Fruit fly (Drosophila melanogaster) whole organism, embryonic: ENCODE results near the gene CG4820.

Experiments used
- BEAF-32 ChIP-seq: fragments of 200-800 bp; sonication (Bioruptor generic); optimal IDR thresholded peaks from 3 replicates; lab custom pipeline; 2017; ENCODE audit warnings: missing biosample characterization, missing genetic modification characterization, mild to moderate bottlenecking, moderate library complexity, missing genetic modification reagents
- Bdp1 ChIP-seq: fragments of 200-800 bp; sonication (Bioruptor generic); optimal IDR thresholded peaks from 3 replicates; lab custom pipeline; 2016; ENCODE audit warnings: missing biosample characterization, missing genetic modification characterization
- CG10366 ChIP-seq: fragments of 200-800 bp; sonication (Bioruptor generic); IDR thresholded peaks from 2 replicates; pipeline ENCODE4 v1.3.6; 2022; ENCODE audit warnings: missing biosample characterization, missing genetic modification characterization
- CG10979 ChIP-seq: fragments of 200-800 bp; sonication (Bioruptor generic); optimal IDR thresholded peaks from 2 replicates; lab custom pipeline; 2018; ENCODE audit warnings: missing biosample characterization, mild to moderate bottlenecking, missing genetic modification characterization, moderate library complexity
- CG11398 ChIP-seq: fragments of 200-800 bp; sonication (Bioruptor generic); optimal IDR thresholded peaks from 2 replicates; lab custom pipeline; 2016; ENCODE audit warnings: missing biosample characterization, missing genetic modification characterization
- CG11456 ChIP-seq: fragments of 200-800 bp; sonication (Bioruptor generic); IDR thresholded peaks from 3 replicates; pipeline ENCODE4 v1.3.6; 2022; ENCODE audit warnings: missing biosample characterization, missing genetic modification characterization
- CG12299 ChIP-seq: fragments of 200-800 bp; sonication (Bioruptor generic); optimal IDR thresholded peaks from 2 replicates; lab custom pipeline; 2018; ENCODE audit warnings: missing biosample characterization, mild to moderate bottlenecking, missing genetic modification characterization
- CG12942 ChIP-seq: fragments of 200-800 bp; sonication (Bioruptor generic); optimal IDR thresholded peaks from 3 replicates; lab custom pipeline; 2016; ENCODE audit warnings: missing biosample characterization, missing genetic modification characterization
- CG14667 ChIP-seq: fragments of 200-800 bp; sonication (Bioruptor generic); IDR thresholded peaks from 2 replicates; pipeline ENCODE4 v1.3.6; 2022; ENCODE audit warnings: missing biosample characterization, missing genetic modification characterization
- CG14710 ChIP-seq: fragments of 200-800 bp; sonication (Bioruptor generic); optimal IDR thresholded peaks from 3 replicates; lab custom pipeline; 2019; ENCODE audit warnings: missing biosample characterization, mild to moderate bottlenecking, missing genetic modification characterization, moderate library complexity
- CG14860 ChIP-seq: fragments of 200-800 bp; sonication (Bioruptor generic); IDR thresholded peaks from 3 replicates; pipeline ENCODE4 v1.3.6; 2022; ENCODE audit warnings: missing biosample characterization, missing genetic modification characterization; ENCODE audit not compliant: partially characterized antibody
- CG15514 ChIP-seq: fragments of 200-800 bp; sonication (Bioruptor generic); optimal IDR thresholded peaks from 3 replicates; lab custom pipeline; 2017; ENCODE audit warnings: missing biosample characterization, missing genetic modification characterization, mild to moderate bottlenecking, moderate library complexity, missing genetic modification reagents
- CG1603 ChIP-seq: fragments of 200-800 bp; sonication (Bioruptor generic); optimal IDR thresholded peaks from 2 replicates; lab custom pipeline; 2019; ENCODE audit warnings: missing biosample characterization, mild to moderate bottlenecking, missing genetic modification characterization, moderate library complexity
- CG1647 ChIP-seq: fragments of 200-800 bp; sonication (Bioruptor generic); optimal IDR thresholded peaks from 3 replicates; lab custom pipeline; 2016; ENCODE audit warnings: missing biosample characterization, missing genetic modification characterization
- CG16813 ChIP-seq: fragments of 200-800 bp; sonication (Bioruptor generic); IDR thresholded peaks from 3 replicates; pipeline ENCODE4 v1.3.6; 2022; ENCODE audit warnings: missing biosample characterization, missing genetic modification characterization; ENCODE audit not compliant: partially characterized antibody
- CG17802 ChIP-seq: fragments of 200-800 bp; sonication (Bioruptor generic); optimal IDR thresholded peaks from 2 replicates; lab custom pipeline; 2018; ENCODE audit warnings: missing biosample characterization, mild to moderate bottlenecking, missing genetic modification characterization, moderate library complexity
- CG1792 ChIP-seq: fragments of 200-800 bp; sonication (Bioruptor generic); optimal IDR thresholded peaks from 2 replicates; lab custom pipeline; 2016; ENCODE audit warnings: missing biosample characterization, missing genetic modification characterization
- CG4617 ChIP-seq: fragments of 200-800 bp; sonication (Bioruptor generic); optimal IDR thresholded peaks from 3 replicates; lab custom pipeline; 2016; ENCODE audit warnings: missing biosample characterization, missing genetic modification characterization, borderline replicate concordance
- CG4707 ChIP-seq: fragments of 200-800 bp; sonication (Bioruptor generic); optimal IDR thresholded peaks from 2 replicates; lab custom pipeline; 2018; ENCODE audit warnings: missing biosample characterization, mild to moderate bottlenecking, missing genetic modification characterization, moderate library complexity
- CG5245 ChIP-seq: fragments of 200-800 bp; sonication (Bioruptor generic); optimal IDR thresholded peaks from 3 replicates; lab custom pipeline; 2016; ENCODE audit warnings: missing biosample characterization, missing genetic modification characterization
- CG5953 ChIP-seq: fragments of 200-800 bp; sonication (Bioruptor generic); IDR thresholded peaks from 2 replicates; pipeline ENCODE4 v1.3.6; 2022; ENCODE audit warnings: missing biosample characterization, missing genetic modification characterization
- CG7372 ChIP-seq: fragments of 200-800 bp; sonication (Bioruptor generic); IDR thresholded peaks from 2 replicates; pipeline ENCODE4 v1.3.6; 2022; ENCODE audit warnings: missing biosample characterization, missing genetic modification characterization
- CG7786 ChIP-seq: fragments of 200-800 bp; sonication (Bioruptor generic); optimal IDR thresholded peaks from 2 replicates; lab custom pipeline; 2016; ENCODE audit warnings: missing biosample characterization, missing genetic modification characterization
- CG8924 ChIP-seq: fragments of 200-800 bp; optimal IDR thresholded peaks from 3 replicates; lab custom pipeline; 2019; ENCODE audit warnings: missing biosample characterization, mild to moderate bottlenecking, missing genetic modification characterization, moderate library complexity
- CG9797 ChIP-seq: fragments of 200-800 bp; sonication (Bioruptor generic); optimal IDR thresholded peaks from 3 replicates; lab custom pipeline; 2018; ENCODE audit warnings: missing biosample characterization, mild to moderate bottlenecking, missing genetic modification characterization
- CoRest ChIP-seq: fragments of 200-800 bp; sonication (Bioruptor generic); optimal IDR thresholded peaks from 3 replicates; lab custom pipeline; 2018; ENCODE audit warnings: missing biosample characterization, mild to moderate bottlenecking, missing genetic modification characterization, moderate library complexity
- CrebB ChIP-seq: fragments of 200-800 bp; sonication (Bioruptor generic); optimal IDR thresholded peaks from 3 replicates; lab custom pipeline; 2018; ENCODE audit warnings: missing biosample characterization, mild to moderate bottlenecking, missing genetic modification characterization
- E2f1 ChIP-seq: fragments of 200-800 bp; sonication (Bioruptor generic); IDR thresholded peaks from 2 replicates; pipeline ENCODE4 v1.3.6; 2022; ENCODE audit warnings: missing biosample characterization, missing genetic modification characterization
- H15 ChIP-seq: fragments of 200-800 bp; sonication (Bioruptor generic); IDR thresholded peaks from 3 replicates; pipeline ENCODE4 v1.3.6; 2022; ENCODE audit warnings: missing biosample characterization, missing genetic modification characterization
- HmgZ ChIP-seq: fragments of 200-800 bp; sonication (Bioruptor generic); optimal IDR thresholded peaks from 2 replicates; lab custom pipeline; 2018; ENCODE audit warnings: missing biosample characterization, mild to moderate bottlenecking, missing genetic modification characterization
- Lpt ChIP-seq: fragments of >200 bp; optimal IDR thresholded peaks from 2 replicates; lab custom pipeline; 2018; ENCODE audit warnings: missing biosample characterization, missing genetic modification characterization
- MBD-R2 ChIP-seq: fragments of 200-800 bp; sonication (Bioruptor generic); IDR thresholded peaks from 2 replicates; pipeline ENCODE4 v1.3.6; 2022; ENCODE audit warnings: missing biosample characterization, missing genetic modification characterization
- MESR4 ChIP-seq: fragments of 200-800 bp; sonication (Bioruptor generic); optimal IDR thresholded peaks from 2 replicates; lab custom pipeline; 2018; ENCODE audit warnings: missing biosample characterization, mild to moderate bottlenecking, missing genetic modification characterization, moderate library complexity
- NfI ChIP-seq: fragments of 200-800 bp; sonication (Bioruptor generic); optimal IDR thresholded peaks from 3 replicates; lab custom pipeline; 2018; ENCODE audit warnings: missing biosample characterization, mild to moderate bottlenecking, missing genetic modification characterization, moderate library complexity
- Scr ChIP-seq: fragments of 200-800 bp; sonication (Bioruptor generic); IDR thresholded peaks from 2 replicates; pipeline ENCODE4 v1.3.6; 2022; ENCODE audit warnings: missing biosample characterization, missing genetic modification characterization; ENCODE audit not compliant: partially characterized antibody
- Side ChIP-seq: fragments of 200-800 bp; sonication (Bioruptor generic); optimal IDR thresholded peaks from 2 replicates; lab custom pipeline; 2016; ENCODE audit warnings: missing biosample characterization, missing genetic modification characterization
- Sox100B ChIP-seq: fragments of 200-800 bp; sonication (Bioruptor generic); optimal IDR thresholded peaks from 3 replicates; lab custom pipeline; 2018; ENCODE audit warnings: missing biosample characterization, mild to moderate bottlenecking, missing genetic modification characterization
- Tbp ChIP-seq: fragments of >200 bp; optimal IDR thresholded peaks from 2 replicates; lab custom pipeline; 2018; ENCODE audit warnings: missing biosample characterization, missing genetic modification characterization
- Vsx1 ChIP-seq: fragments of 200-800 bp; sonication (Bioruptor generic); optimal IDR thresholded peaks from 2 replicates; lab custom pipeline; 2017; ENCODE audit warnings: missing biosample characterization, mild to moderate bottlenecking, missing genetic modification characterization, missing genetic modification reagents
- YL-1 ChIP-seq: fragments of 200-800 bp; sonication (Bioruptor generic); optimal IDR thresholded peaks from 3 replicates; lab custom pipeline; 2017; ENCODE audit warnings: missing biosample characterization, mild to moderate bottlenecking, missing genetic modification characterization
- ara ChIP-seq: fragments of 200-800 bp; sonication (Bioruptor generic); IDR thresholded peaks from 2 replicates; pipeline ENCODE4 v1.3.6; 2022; ENCODE audit warnings: missing biosample characterization, missing genetic modification characterization
- dm ChIP-seq: fragments of 200-800 bp; sonication (Bioruptor generic); optimal IDR thresholded peaks from 3 replicates; lab custom pipeline; 2016; ENCODE audit warnings: missing biosample characterization, missing genetic modification characterization
- emc ChIP-seq: fragments of 200-800 bp; sonication (Bioruptor generic); optimal IDR thresholded peaks from 2 replicates; lab custom pipeline; 2016; ENCODE audit warnings: missing biosample characterization, missing genetic modification characterization
- ems ChIP-seq: fragments of 200-800 bp; sonication (Bioruptor generic); optimal IDR thresholded peaks from 3 replicates; lab custom pipeline; 2016; ENCODE audit warnings: missing biosample characterization, missing genetic modification characterization
- fd96Cb ChIP-seq: fragments of 200-800 bp; sonication (Bioruptor generic); optimal IDR thresholded peaks from 2 replicates; lab custom pipeline; 2018; ENCODE audit warnings: missing biosample characterization, mild to moderate bottlenecking, missing genetic modification characterization, moderate library complexity
- hkb ChIP-seq, 2 experiments: fragments of 200-800 bp in 1 of 2; fragments of >200 bp in 1 of 2; sonication (Bioruptor generic) in 1 of 2; IDR thresholded peaks in 1 of 2; optimal IDR thresholded peaks in 1 of 2; 2 replicates each; pipeline versions ENCODE4 v1.3.6 to Lab custom; 2017 to 2022; ENCODE audit warnings: missing biosample characterization in 1 of 2, missing genetic modification characterization in 1 of 2
- insv ChIP-seq, 2 experiments: fragments of 200-800 bp; sonication (Bioruptor generic); optimal IDR thresholded peaks; 3 replicates each; lab custom pipeline; 2016 to 2018; ENCODE audit warnings: missing biosample characterization in 2 of 2, missing genetic modification characterization in 2 of 2
- luna ChIP-seq: fragments of 200-800 bp; sonication (Bioruptor generic); optimal IDR thresholded peaks from 2 replicates; lab custom pipeline; 2016; ENCODE audit warnings: missing biosample characterization, missing genetic modification characterization
- pros ChIP-seq: fragments of 200-800 bp; sonication (Bioruptor generic); optimal IDR thresholded peaks from 3 replicates; lab custom pipeline; 2019; ENCODE audit warnings: missing biosample characterization, mild to moderate bottlenecking, missing genetic modification characterization, moderate library complexity
- slou ChIP-seq: fragments of 200-800 bp; sonication (Bioruptor generic); optimal IDR thresholded peaks from 3 replicates; lab custom pipeline; 2016; ENCODE audit warnings: missing biosample characterization, missing genetic modification characterization
- trem ChIP-seq: fragments of 200-800 bp; optimal IDR thresholded peaks from 3 replicates; lab custom pipeline; 2019; ENCODE audit warnings: missing biosample characterization, mild to moderate bottlenecking, missing genetic modification characterization, moderate library complexity
- usp ChIP-seq: fragments of >200 bp; optimal IDR thresholded peaks from 2 replicates; lab custom pipeline; 2017; ENCODE audit warnings: missing biosample characterization, missing genetic modification characterization
- vvl ChIP-seq: fragments of 200-800 bp; sonication (Bioruptor generic); IDR thresholded peaks from 2 replicates; pipeline ENCODE4 v1.3.6; 2022; ENCODE audit warnings: missing biosample characterization, missing genetic modification characterization

CG4820 gene

DNA sequence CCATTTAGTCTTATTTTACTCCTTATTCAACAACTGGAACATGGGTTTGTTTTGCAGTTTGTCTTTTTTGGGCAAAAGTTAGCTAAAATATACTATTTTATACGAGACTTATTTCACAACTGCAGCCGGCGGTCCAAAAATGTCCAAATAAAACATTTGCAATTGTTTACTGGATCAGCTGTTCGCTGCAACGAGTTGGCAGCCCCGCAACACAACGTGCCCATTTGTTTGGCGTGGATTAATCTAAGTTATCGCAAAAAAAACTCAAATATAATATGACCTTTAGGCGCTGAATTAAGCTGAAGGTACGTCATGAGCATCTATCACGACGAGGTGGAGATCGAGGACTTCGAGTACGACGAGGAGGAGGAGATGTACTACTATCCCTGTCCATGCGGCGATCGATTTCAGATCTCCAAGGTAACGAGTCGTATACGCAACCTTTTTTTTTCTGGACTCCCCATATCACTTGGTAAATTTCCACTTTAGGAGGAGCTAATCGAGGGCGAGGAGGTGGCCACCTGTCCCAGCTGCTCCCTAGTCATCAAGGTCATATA is 15.4 kb downstream of the CG4820 start, which contains the start of the genes CG17187 and Dph3 (continued):
- TF ChIP-seq CG5245 (GFP tag; lab: Kevin White, UChicago): no peak
- TF ChIP-seq CG16813: no peak
- peak; percentile 13 for TF ChIP-seq BEAF-32 (GFP tag; lab: Kevin White, UChicago)
- no peak for TF ChIP-seq CG11456
- TF ChIP-seq CG12942: no peak
- TF ChIP-seq Scr (GFP tag; lab: Robert Waterston, UW): no peak
- no peak for TF ChIP-seq slou (GFP tag; lab: Kevin White, UChicago)
- peak; percentile 58 for TF ChIP-seq CG7372
- no peak for TF ChIP-seq CrebB
- TF ChIP-seq CG14710 (tag; lab: Kevin White, UChicago): peak; percentile 5
- TF ChIP-seq insv (GFP tag; optimal IDR thresholded peaks at IDR 0.05; lab: Kevin White, UChicago): no peak
- TF ChIP-seq Sox100B (GFP tag; lab: Kevin White, UChicago): no peak
- no peak for TF ChIP-seq Tbp (GFP tag; lab: Kevin White, UChicago)
- peak; percentile 35 for TF ChIP-seq CG10979 (tag; lab: Kevin White, UChicago)
- no peak for TF ChIP-seq CG14667 (GFP tag; lab: Robert Waterston, UW)
- TF ChIP-seq CG14860 (GFP tag; lab: Robert Waterston, UW): no peak
- peak; percentile 36 for TF ChIP-seq YL-1
- TF ChIP-seq emc: no peak
- TF ChIP-seq Vsx1 (GFP tag; lab: Kevin White, UChicago): no peak
- TF ChIP-seq CG7786: no peak
- no peak for TF ChIP-seq CG17802
- peak; percentile 14 for TF ChIP-seq CG4617 (GFP tag; lab: Kevin White, UChicago)
- peak; percentile 3 for TF ChIP-seq HmgZ (tag; lab: Kevin White, UChicago)
- TF ChIP-seq dm (GFP tag; lab: Kevin White, UChicago): peak; percentile 74
- TF ChIP-seq CG5953 (GFP tag; lab: Robert Waterston, UW): no peak
- TF ChIP-seq CG1647 (GFP tag; lab: Kevin White, UChicago): no peak
- peak; percentile 85 for TF ChIP-seq MBD-R2
- peak; percentile 19 for TF ChIP-seq CG8924 (tag; lab: Kevin White, UChicago)
- TF ChIP-seq vvl: peak; percentile 26; the same call in 1 of the 2 replicates
- TF ChIP-seq CG1792: no peak
- no peak for TF ChIP-seq CG11398
- no peak for TF ChIP-seq fd96Cb
- no peak for TF ChIP-seq CG4707
- no peak for TF ChIP-seq Lpt (GFP tag; lab: Kevin White, UChicago)
- peak; percentile 62 for TF ChIP-seq MESR4 (GFP tag; lab: Kevin White, UChicago)
- no peak for TF ChIP-seq ara (GFP tag; lab: Robert Waterston, UW)
- TF ChIP-seq pros (GFP tag; lab: Kevin White, UChicago): no peak
- no peak for TF ChIP-seq E2f1 (GFP tag; lab: Robert Waterston, UW)
- no peak for TF ChIP-seq luna
- TF ChIP-seq, all 482 proteins: peak for 21

DNA sequence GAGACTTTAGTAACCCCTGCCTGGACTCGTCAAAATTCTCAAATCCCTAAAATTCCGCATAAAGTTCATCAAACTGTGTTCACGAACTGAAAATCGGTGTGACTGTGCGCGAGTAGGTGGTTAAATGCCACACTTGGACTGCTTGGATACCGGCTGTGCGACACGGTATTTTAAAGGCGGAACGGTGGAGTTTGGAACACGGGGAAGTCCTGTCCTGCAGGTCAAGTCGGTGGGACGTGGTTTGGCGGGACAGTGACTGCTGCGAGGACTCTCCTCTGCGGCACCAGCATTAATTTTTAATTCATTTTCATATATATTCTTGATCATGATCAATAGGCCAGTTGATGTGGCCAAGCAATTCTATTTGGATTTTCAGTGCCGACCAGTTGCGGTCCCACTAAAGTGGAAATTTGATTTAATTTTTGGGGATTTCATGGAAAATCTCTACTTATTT is 18.6 kb downstream of the CG4820 start, which contains the start of the genes Arfip and CG17721:
Gene Arfip (minus strand): TSS at position 96 of the 454 bp plus-strand sequence.
Gene CG17721 (plus strand): TSS at position 223 of the 454 bp plus-strand sequence.
- TF ChIP-seq trem (tag; lab: Kevin White, UChicago): peak; percentile 74
- peak; percentile 26 for TF ChIP-seq CG12299 (tag; lab: Kevin White, UChicago)
- TF ChIP-seq CG15514 (GFP tag; lab: Kevin White, UChicago): peak; percentile 57
- peak; percentile 52 for TF ChIP-seq CoRest (tag; lab: Kevin White, UChicago)
- TF ChIP-seq H15: no peak
- TF ChIP-seq ems (GFP tag; lab: Kevin White, UChicago): no peak
- TF ChIP-seq CG1603 (tag; lab: Kevin White, UChicago): peak; percentile 67
- no peak for TF ChIP-seq NfI (GFP tag; lab: Kevin White, UChicago)
- TF ChIP-seq hkb (optimal IDR thresholded peaks at IDR 0.05; lab: Kevin White, UChicago): peak; percentile 70
- TF ChIP-seq hkb (GFP tag; IDR thresholded peaks at IDR 0.05; lab: Robert Waterston, UW): no peak
- TF ChIP-seq Side (GFP tag; lab: Kevin White, UChicago): no peak
- TF ChIP-seq Bdp1 (GFP tag; lab: Kevin White, UChicago): no peak
- TF ChIP-seq CG9797 (GFP tag; lab: Kevin White, UChicago): peak; percentile 92
- no peak for TF ChIP-seq CG10366
- no peak for TF ChIP-seq usp (GFP tag; lab: Kevin White, UChicago)
